Worm (Caenorhabditis elegans) whole organism, young adult: ENCODE results near the gene unc-43.

Experiments
- F22D6.2 ChIP-seq: sonication (generic microtip); optimal IDR thresholded peaks from 2 replicates; lab custom pipeline; 2016; ENCODE audit warnings: mild to moderate bottlenecking, missing genetic modification characterization, missing compliant biosample characterization
- F37B4.10 ChIP-seq: fragments of 200-800 bp; sonication (Bioruptor generic); IDR thresholded peaks from 2 replicates; pipeline ENCODE4 v1.3.6; 2022; ENCODE audit warnings: missing genetic modification characterization, missing compliant biosample characterization
- F49E8.2 ChIP-seq: sonication (generic microtip); optimal IDR thresholded peaks from 3 replicates; lab custom pipeline; 2017; ENCODE audit warnings: missing genetic modification characterization, mild to moderate bottlenecking, missing compliant biosample characterization, antibody characterized with exemption, moderate library complexity; ENCODE audit not compliant: insufficient read depth
- F55B11.4 ChIP-seq: sonication (generic microtip); optimal IDR thresholded peaks from 2 replicates; lab custom pipeline; 2016; ENCODE audit warnings: missing compliant biosample characterization, missing genetic modification characterization, borderline replicate concordance; ENCODE audit not compliant: insufficient read depth
- F57A8.1 ChIP-seq: fragments of 200-800 bp; sonication (Bioruptor generic); optimal IDR thresholded peaks from 2 replicates; lab custom pipeline; 2018; ENCODE audit warnings: mild to moderate bottlenecking, missing genetic modification characterization, moderate library complexity, missing compliant biosample characterization
- F57C9.4 ChIP-seq: sonication (generic microtip); optimal IDR thresholded peaks from 2 replicates; lab custom pipeline; 2017; ENCODE audit warnings: mild to moderate bottlenecking, missing genetic modification characterization, missing compliant biosample characterization
- K12H6.12 ChIP-seq: fragments of 200-800 bp; sonication (Bioruptor generic); optimal IDR thresholded peaks from 2 replicates; lab custom pipeline; 2018; ENCODE audit warnings: mild to moderate bottlenecking, missing genetic modification characterization, missing compliant biosample characterization
- Y53F4B.3 ChIP-seq: fragments of 200-800 bp; sonication (Bioruptor generic); IDR thresholded peaks from 2 replicates; pipeline ENCODE4 v1.3.6; 2022; ENCODE audit warnings: missing genetic modification reagents, missing genetic modification characterization, missing compliant biosample characterization
- Y53G8AR.9 ChIP-seq: fragments of 200-800 bp; sonication (Bioruptor generic); conservative IDR thresholded peaks from 2 replicates; pipeline ENCODE4 v1.3.6; 2022; ENCODE audit warnings: missing genetic modification reagents, missing genetic modification characterization, missing compliant biosample characterization
- Y56A3A.18 ChIP-seq: fragments of 200-800 bp; sonication (Bioruptor generic); IDR thresholded peaks from 2 replicates; pipeline ENCODE4 v1.3.6; 2022; ENCODE audit warnings: missing genetic modification reagents, missing genetic modification characterization, missing compliant biosample characterization
- Y67H2A.10 ChIP-seq: fragments of 200-800 bp; sonication (Bioruptor generic); conservative IDR thresholded peaks from 2 replicates; pipeline ENCODE4 v1.3.6; 2022; ENCODE audit warnings: missing genetic modification reagents, missing genetic modification characterization, missing compliant biosample characterization
- Y79H2A.3 ChIP-seq: fragments of 200-800 bp; sonication (Bioruptor generic); conservative IDR thresholded peaks from 2 replicates; pipeline ENCODE4 v1.3.6; 2022; ENCODE audit warnings: missing genetic modification reagents, missing genetic modification characterization, missing compliant biosample characterization
- ZK185.1 ChIP-seq: sonication (generic microtip); optimal IDR thresholded peaks from 2 replicates; lab custom pipeline; 2016; ENCODE audit warnings: mild to moderate bottlenecking, missing genetic modification characterization, missing compliant biosample characterization; ENCODE audit not compliant: poor library complexity, severe bottlenecking
- akir-1 ChIP-seq: fragments of 200-800 bp; sonication (Bioruptor generic); optimal IDR thresholded peaks from 2 replicates; lab custom pipeline; 2018; ENCODE audit warnings: mild to moderate bottlenecking, missing genetic modification characterization, moderate library complexity, missing compliant biosample characterization
- aptf-3 ChIP-seq: fragments of 200-800 bp; sonication (Bioruptor generic); IDR thresholded peaks from 2 replicates; pipeline ENCODE4 v1.3.6; 2022; ENCODE audit warnings: missing genetic modification characterization, missing compliant biosample characterization
- attf-6 ChIP-seq: fragments of 200-800 bp; sonication (Bioruptor generic); IDR thresholded peaks from 2 replicates; pipeline ENCODE4 v1.3.6; 2022; ENCODE audit warnings: missing genetic modification reagents, missing genetic modification characterization, missing compliant biosample characterization
- ccch-3 ChIP-seq: fragments of 200-800 bp; sonication (Bioruptor generic); optimal IDR thresholded peaks from 2 replicates; lab custom pipeline; 2018; ENCODE audit warnings: mild to moderate bottlenecking, missing genetic modification characterization, missing compliant biosample characterization
- ceh-100 ChIP-seq: fragments of 200-800 bp; sonication (Bioruptor generic); IDR thresholded peaks from 2 replicates; pipeline ENCODE4 v1.3.6; 2022; ENCODE audit warnings: missing genetic modification reagents, missing genetic modification characterization, missing compliant biosample characterization
- ceh-91 ChIP-seq: fragments of 200-800 bp; sonication (Bioruptor generic); IDR thresholded peaks from 2 replicates; pipeline ENCODE4 v1.3.6; 2022; ENCODE audit warnings: missing genetic modification reagents, missing genetic modification characterization, missing compliant biosample characterization
- egl-44 ChIP-seq: fragments of 200-800 bp; sonication (Bioruptor generic); IDR thresholded peaks from 2 replicates; pipeline ENCODE4 v1.3.6; 2022; ENCODE audit warnings: missing genetic modification reagents, missing genetic modification characterization, missing compliant biosample characterization
- egrh-3 ChIP-seq: fragments of 200-800 bp; sonication (Bioruptor generic); IDR thresholded peaks from 2 replicates; pipeline ENCODE4 v1.3.6; 2022; ENCODE audit warnings: missing genetic modification reagents, missing genetic modification characterization, missing compliant biosample characterization
- ets-4 ChIP-seq: fragments of 200-800 bp; sonication (Bioruptor generic); optimal IDR thresholded peaks from 2 replicates; lab custom pipeline; 2018; ENCODE audit warnings: mild to moderate bottlenecking, missing genetic modification characterization, missing compliant biosample characterization
- him-1 ChIP-seq: sonication (generic microtip); optimal IDR thresholded peaks from 2 replicates; lab custom pipeline; 2016; ENCODE audit warnings: missing genotype, missing genetic modification reagents, missing genetic modification characterization, missing compliant biosample characterization
- hlh-12 ChIP-seq: sonication (generic microtip); optimal IDR thresholded peaks from 2 replicates; lab custom pipeline; 2016; ENCODE audit warnings: missing genetic modification characterization, missing compliant biosample characterization
- hrde-1 ChIP-seq: sonication (generic microtip); optimal IDR thresholded peaks from 2 replicates; lab custom pipeline; 2016; ENCODE audit warnings: missing genetic modification characterization, mild to moderate bottlenecking, missing compliant biosample characterization, moderate library complexity, missing genotype, missing genetic modification reagents, borderline replicate concordance
- lag-1 ChIP-seq: fragments of 200-800 bp; sonication (Bioruptor generic); IDR thresholded peaks from 2 replicates; pipeline ENCODE4 v1.3.6; 2022; ENCODE audit warnings: missing genetic modification reagents, missing genetic modification characterization, missing compliant biosample characterization
- lin-35 ChIP-seq, 3 experiments: fragments of 150-350 bp in 2 of 3; sonication (generic microtip) in 1 of 3; optimal IDR thresholded peaks; 2 replicates each; lab custom pipeline; 2014 to 2018; ENCODE audit warnings: missing biosample characterization in 3 of 3, missing genetic modification characterization in 3 of 3, missing genetic modification reagents in 3 of 3
- lin-40 ChIP-seq: sonication (generic microtip); optimal IDR thresholded peaks from 2 replicates; lab custom pipeline; 2016; ENCODE audit warnings: missing genetic modification characterization, mild to moderate bottlenecking, missing compliant biosample characterization, missing genotype, missing genetic modification reagents
- lin-54 ChIP-seq: fragments of 200-800 bp; sonication (Bioruptor generic); optimal IDR thresholded peaks from 2 replicates; lab custom pipeline; 2018; ENCODE audit warnings: mild to moderate bottlenecking, missing genetic modification characterization, missing compliant biosample characterization
- lir-1 ChIP-seq: fragments of 200-800 bp; sonication (Bioruptor generic); conservative IDR thresholded peaks from 2 replicates; pipeline ENCODE4 v1.3.6; 2022; ENCODE audit warnings: missing genetic modification reagents, missing genetic modification characterization, missing compliant biosample characterization
- lsl-1 ChIP-seq: fragments of 200-800 bp; sonication (Bioruptor generic); optimal IDR thresholded peaks from 2 replicates; lab custom pipeline; 2018; ENCODE audit warnings: mild to moderate bottlenecking, missing genetic modification characterization, moderate library complexity, missing compliant biosample characterization
- madf-10 ChIP-seq: sonication (generic microtip); optimal IDR thresholded peaks from 2 replicates; lab custom pipeline; 2016; ENCODE audit warnings: mild to moderate bottlenecking, missing genetic modification characterization, missing compliant biosample characterization
- madf-8 ChIP-seq: fragments of 200-800 bp; sonication (Bioruptor generic); conservative IDR thresholded peaks from 2 replicates; pipeline ENCODE4 v1.3.6; 2022; ENCODE audit warnings: missing genetic modification reagents, missing genetic modification characterization, missing compliant biosample characterization
- mel-28 ChIP-seq: sonication (generic microtip); optimal IDR thresholded peaks from 2 replicates; lab custom pipeline; 2016; ENCODE audit warnings: borderline replicate concordance, mild to moderate bottlenecking, missing genetic modification characterization, missing compliant biosample characterization
- mxl-1 ChIP-seq: sonication (generic microtip); optimal IDR thresholded peaks from 2 replicates; lab custom pipeline; 2016; ENCODE audit warnings: missing genetic modification characterization, missing compliant biosample characterization
- nfya-2 ChIP-seq: fragments of 200-800 bp; sonication (Bioruptor generic); IDR thresholded peaks from 2 replicates; pipeline ENCODE4 v1.3.6; 2022; ENCODE audit warnings: missing genetic modification reagents, missing genetic modification characterization, missing compliant biosample characterization
- nhr-179 ChIP-seq: sonication (generic microtip); optimal IDR thresholded peaks from 2 replicates; lab custom pipeline; 2016; ENCODE audit warnings: mild to moderate bottlenecking, missing genetic modification characterization, missing compliant biosample characterization
- nhr-27 ChIP-seq: fragments of 200-800 bp; sonication (Bioruptor generic); optimal IDR thresholded peaks from 2 replicates; lab custom pipeline; 2018; ENCODE audit warnings: mild to moderate bottlenecking, missing genetic modification characterization, moderate library complexity, missing compliant biosample characterization
- nhr-80 ChIP-seq: sonication (generic microtip); optimal IDR thresholded peaks from 2 replicates; lab custom pipeline; 2016; ENCODE audit warnings: missing genetic modification characterization, missing compliant biosample characterization
- rcor-1 ChIP-seq: fragments of 200-800 bp; sonication (Bioruptor generic); IDR thresholded peaks from 2 replicates; pipeline ENCODE4 v1.3.6; 2022; ENCODE audit warnings: missing genetic modification reagents, missing genetic modification characterization, missing compliant biosample characterization
- rpc-1 ChIP-seq, 2 experiments: fragments of 150-350 bp in 1 of 2; sonication (generic microtip) in 1 of 2; optimal IDR thresholded peaks; 2 replicates each; lab custom pipeline; 2014 to 2018; ENCODE audit warnings: missing biosample characterization in 1 of 2, missing genetic modification characterization in 1 of 2, missing genetic modification reagents in 1 of 2, missing genotype in 1 of 2
- snpc-3.4 ChIP-seq: sonication (generic microtip); optimal IDR thresholded peaks from 2 replicates; lab custom pipeline; 2017; ENCODE audit warnings: missing genetic modification characterization, mild to moderate bottlenecking, missing compliant biosample characterization, antibody characterized with exemption, moderate library complexity, missing genotype, missing genetic modification reagents
- tlf-1 ChIP-seq: fragments of 200-800 bp; sonication (Bioruptor generic); optimal IDR thresholded peaks from 2 replicates; lab custom pipeline; 2018; ENCODE audit warnings: mild to moderate bottlenecking, missing genetic modification characterization, missing compliant biosample characterization
- unc-130 ChIP-seq: sonication (generic microtip); optimal IDR thresholded peaks from 2 replicates; lab custom pipeline; 2016; ENCODE audit warnings: missing genetic modification reagents, missing genetic modification characterization, missing compliant biosample characterization
- xnd-1 ChIP-seq: sonication (generic microtip); optimal IDR thresholded peaks from 2 replicates; lab custom pipeline; 2016; ENCODE audit warnings: missing genotype, missing genetic modification reagents, missing genetic modification characterization, missing compliant biosample characterization
- zfh-2 ChIP-seq: fragments of 200-800 bp; sonication (Bioruptor generic); conservative IDR thresholded peaks from 2 replicates; pipeline ENCODE4 v1.3.6; 2022; ENCODE audit warnings: missing genetic modification reagents, missing genetic modification characterization, missing compliant biosample characterization
- ztf-25 ChIP-seq: fragments of 200-800 bp; sonication (Bioruptor generic); IDR thresholded peaks from 2 replicates; pipeline ENCODE4 v1.3.6; 2022; ENCODE audit warnings: missing genetic modification reagents, missing genetic modification characterization, missing compliant biosample characterization
- ztf-26 ChIP-seq: sonication (generic microtip); optimal IDR thresholded peaks from 2 replicates; lab custom pipeline; 2017; ENCODE audit warnings: missing genetic modification characterization, missing compliant biosample characterization

unc-43 gene

ce11 chrIV:10380626-10381025 is 30.6 kb upstream of the unc-43 start:
- TF ChIP-seq nhr-80 (peak; percentile 1), F49E8.2 (tag; lab: Kevin White, UChicago) (no peak), F22D6.2 (tag; lab: Kevin White, UChicago) (no peak), Y79H2A.3 (GFP tag; lab: Robert Waterston, UW) (no peak), lin-35 (GFP tag; optimal IDR thresholded peaks at IDR 0.05; lab: Kevin White, UChicago) (no peak), lin-40 (tag; lab: Kevin White, UChicago) (peak; percentile 48), rcor-1 (GFP tag; lab: Robert Waterston, UW) (peak; percentile 33; the same call in 1 of the 2 replicates), lir-1 (peak; percentile 35; the same call in 1 of the 2 replicates), snpc-3.4 (tag; lab: Kevin White, UChicago) (no peak), mel-28 (no peak), Y67H2A.10 (GFP tag; lab: Robert Waterston, UW) (0 out of 2 replicates have a peak, but pooled peaks have one; percentile 7), ceh-91 (no peak), tlf-1 (GFP tag; lab: Kevin White, UChicago) (peak; percentile 45), nfya-2 (GFP tag; lab: Robert Waterston, UW) (no peak), nhr-27 (tag; lab: Kevin White, UChicago) (no peak), Y53F4B.3 (GFP tag; lab: Robert Waterston, UW) (no peak), hrde-1 (no peak), unc-130 (no peak), ccch-3 (GFP tag; lab: Kevin White, UChicago) (no peak), F55B11.4 (tag; lab: Kevin White, UChicago) (no peak), attf-6 (GFP tag; lab: Robert Waterston, UW) (no peak), akir-1 (GFP tag; lab: Kevin White, UChicago) (no peak), aptf-3 (GFP tag; lab: Robert Waterston, UW) (no peak), ztf-25 (GFP tag; lab: Robert Waterston, UW) (no peak), him-1 (no peak), ztf-26 (tag; lab: Kevin White, UChicago) (peak; percentile 27), hlh-12 (tag; lab: Kevin White, UChicago) (no peak), zfh-2 (GFP tag; lab: Robert Waterston, UW) (peak; percentile 67; the same call in 1 of the 2 replicates), F57A8.1 (GFP tag; lab: Kevin White, UChicago) (no peak), lin-54 (peak; percentile 16), mxl-1 (tag; lab: Kevin White, UChicago) (no peak), egl-44 (GFP tag; lab: Robert Waterston, UW) (no peak), Y56A3A.18 (GFP tag; lab: Robert Waterston, UW) (peak; percentile 82; the same call in 1 of the 2 replicates), ceh-100 (GFP tag; lab: Robert Waterston, UW) (no peak), egrh-3 (no peak), K12H6.12 (tag; lab: Kevin White, UChicago) (no peak), F37B4.10 (GFP tag; lab: Robert Waterston, UW) (no peak), madf-10 (tag; lab: Kevin White, UChicago) (no peak), rpc-1 (optimal IDR thresholded peaks at IDR 0.05; lab: Kevin White, UChicago) (no peak), rpc-1 (tag; optimal IDR thresholded peaks at IDR 0.05; lab: Kevin White, UChicago) (no peak), lsl-1 (no peak), xnd-1 (peak; percentile 67), nhr-179 (tag; lab: Kevin White, UChicago) (no peak), madf-8 (GFP tag; lab: Robert Waterston, UW) (peak; percentile 63), Y53G8AR.9 (GFP tag; lab: Robert Waterston, UW) (no peak), F57C9.4 (tag; lab: Kevin White, UChicago) (no peak), ets-4 (GFP tag; lab: Kevin White, UChicago) (no peak), ZK185.1 (tag; lab: Kevin White, UChicago) (no peak), lag-1 (GFP tag; lab: Robert Waterston, UW) (no peak)
